Worm (Caenorhabditis elegans): Measurements from ENCODE around the gene chil-11.

- no peak for TF ChIP-seq tbx-11 (GFP tag; IDR thresholded peaks at IDR 0.05)
- TF ChIP-seq sea-1 (GFP tag; conservative IDR thresholded peaks at IDR 0.05), result no peak
These were observed 49.8 kb downstream of the chil-11 start, which contains the start of gene C31H1.2 for ce11 chrIV:5790993-5791392.

Measured in whole organism, early embryonic.